Fruit fly (Drosophila melanogaster): Measurements from ENCODE around the gene CG9386.

DNA sequence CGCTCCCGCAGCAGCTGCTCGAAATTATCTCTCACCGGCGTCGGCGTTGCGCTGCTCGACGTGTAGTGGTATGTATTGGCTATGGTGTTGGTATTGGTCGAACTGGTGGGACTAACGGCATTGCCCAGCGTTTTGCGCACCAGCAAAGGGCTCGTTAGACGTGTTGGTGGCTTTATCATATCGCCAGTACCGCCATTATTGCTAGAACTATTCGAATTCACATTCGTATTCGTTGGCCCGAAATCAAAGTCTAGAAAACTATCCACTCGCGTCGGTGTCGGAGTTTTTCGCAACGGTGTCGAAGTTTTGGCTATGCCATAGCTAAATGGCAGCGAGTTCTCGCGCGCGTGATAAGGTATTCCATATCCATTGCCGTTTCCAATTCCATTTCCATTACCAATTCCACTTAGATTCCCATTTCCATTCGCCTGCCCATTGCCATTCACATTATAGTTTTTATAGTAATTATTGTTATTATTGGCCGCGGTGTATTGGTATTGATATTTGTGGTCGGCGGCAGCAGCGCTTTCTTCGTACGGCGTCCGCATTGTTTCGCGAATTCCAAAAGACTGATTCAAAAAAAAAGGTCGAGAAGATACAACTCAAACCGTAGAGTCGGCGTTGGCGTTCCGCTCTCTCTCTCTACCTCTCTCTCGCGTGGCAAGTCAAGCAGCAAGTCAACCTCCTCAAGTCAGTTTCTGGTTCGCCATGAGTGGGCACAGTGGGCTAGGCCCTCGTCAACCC is 22.6 kb downstream of the CG9386 start, which contains the start of gene by:
- TF ChIP-seq CG13204 (GFP tag; optimal IDR thresholded peaks at IDR 0.05) (no peak), CG12605 (GFP tag; IDR thresholded peaks at IDR 0.05) (no peak; the same call in 1 of the 2 replicates), Snoo (tag; optimal IDR thresholded peaks at IDR 0.05) (no peak), EcR (GFP tag; optimal IDR thresholded peaks at IDR 0.05) (no peak), gl (tag; optimal IDR thresholded peaks at IDR 0.05) (no peak), CG9948 (tag; optimal IDR thresholded peaks at IDR 0.05) (no peak), CG8301 (tag; optimal IDR thresholded peaks at IDR 0.05) (no peak)

Data from whole organism, pupa.